Fruit fly (Drosophila melanogaster) whole organism, embryonic: ENCODE data around the gene Kr-h2.

Source experiments
- B-H1 ChIP-seq: fragments of 200-800 bp; sonication (Bioruptor generic); IDR thresholded peaks from 3 replicates; pipeline ENCODE4 v1.3.6; 2022; ENCODE audit warnings: missing biosample characterization, missing genetic modification characterization
- CG1024 ChIP-seq: fragments of 200-800 bp; sonication (Bioruptor generic); IDR thresholded peaks from 2 replicates; pipeline ENCODE4 v1.3.6; 2022; ENCODE audit warnings: missing biosample characterization, missing genetic modification characterization
- CG10321 ChIP-seq: fragments of 200-800 bp; sonication (Bioruptor generic); IDR thresholded peaks from 2 replicates; pipeline ENCODE4 v1.3.6; 2022; ENCODE audit warnings: missing biosample characterization, missing genetic modification characterization
- CG10543 ChIP-seq: fragments of 200-800 bp; sonication (Bioruptor generic); optimal IDR thresholded peaks from 3 replicates; lab custom pipeline; 2017; ENCODE audit warnings: missing biosample characterization, mild to moderate bottlenecking, missing genetic modification characterization, moderate library complexity
- CG11695 ChIP-seq: fragments of 200-800 bp; sonication (Bioruptor generic); IDR thresholded peaks from 3 replicates; pipeline ENCODE4 v1.3.6; 2022; ENCODE audit warnings: missing biosample characterization, missing genetic modification characterization
- CG13894 ChIP-seq: fragments of 200-800 bp; sonication (Bioruptor generic); optimal IDR thresholded peaks from 3 replicates; lab custom pipeline; 2018; ENCODE audit warnings: missing biosample characterization, mild to moderate bottlenecking, missing genetic modification characterization, moderate library complexity
- CG15696 ChIP-seq: fragments of 200-800 bp; sonication (Bioruptor generic); optimal IDR thresholded peaks from 2 replicates; lab custom pipeline; 2019; ENCODE audit warnings: missing biosample characterization, mild to moderate bottlenecking, missing genetic modification characterization, moderate library complexity
- CG17361 ChIP-seq: fragments of 200-800 bp; sonication (Bioruptor generic); IDR thresholded peaks from 3 replicates; pipeline ENCODE4 v1.3.6; 2022; ENCODE audit warnings: missing biosample characterization, missing genetic modification characterization
- CG18599 ChIP-seq: fragments of 200-800 bp; sonication (Bioruptor generic); optimal IDR thresholded peaks from 3 replicates; lab custom pipeline; 2017; ENCODE audit warnings: missing biosample characterization, missing genetic modification characterization, mild to moderate bottlenecking, moderate library complexity, missing genetic modification reagents
- CG18764 ChIP-seq: fragments of 200-800 bp; sonication (Bioruptor generic); optimal IDR thresholded peaks from 3 replicates; lab custom pipeline; 2016; ENCODE audit warnings: missing biosample characterization, missing genetic modification characterization
- CG31224 ChIP-seq: fragments of 200-800 bp; sonication (Bioruptor generic); IDR thresholded peaks from 2 replicates; pipeline ENCODE4 v1.3.6; 2022; ENCODE audit warnings: missing biosample characterization, missing genetic modification characterization
- CG3407 ChIP-seq: fragments of 200-800 bp; sonication (Bioruptor generic); optimal IDR thresholded peaks from 2 replicates; lab custom pipeline; 2018; ENCODE audit warnings: missing biosample characterization, mild to moderate bottlenecking, missing genetic modification characterization
- CG4854 ChIP-seq: fragments of 200-800 bp; sonication (Bioruptor generic); optimal IDR thresholded peaks from 2 replicates; lab custom pipeline; 2016; ENCODE audit warnings: missing biosample characterization, missing genetic modification characterization, inconsistent platforms
- CG5245 ChIP-seq: fragments of 200-800 bp; sonication (Bioruptor generic); optimal IDR thresholded peaks from 3 replicates; lab custom pipeline; 2016; ENCODE audit warnings: missing biosample characterization, missing genetic modification characterization
- CG6654 ChIP-seq: fragments of 200-800 bp; sonication (Bioruptor generic); optimal IDR thresholded peaks from 2 replicates; lab custom pipeline; 2017; ENCODE audit warnings: missing biosample characterization, mild to moderate bottlenecking, missing genetic modification characterization
- CG7928 ChIP-seq: fragments of 200-800 bp; sonication (Bioruptor generic); optimal IDR thresholded peaks from 2 replicates; lab custom pipeline; 2017; ENCODE audit warnings: missing biosample characterization, mild to moderate bottlenecking, missing genetic modification characterization
- CG8765 ChIP-seq: fragments of 200-800 bp; sonication (Bioruptor generic); IDR thresholded peaks from 2 replicates; pipeline ENCODE4 v1.3.6; 2022; ENCODE audit warnings: missing biosample characterization, missing genetic modification characterization
- CG8944 ChIP-seq: fragments of 200-800 bp; sonication (Bioruptor generic); optimal IDR thresholded peaks from 3 replicates; lab custom pipeline; 2016; ENCODE audit warnings: missing biosample characterization, missing genetic modification characterization
- CG9215 ChIP-seq: fragments of 200-800 bp; sonication (Bioruptor generic); IDR thresholded peaks from 2 replicates; pipeline ENCODE4 v1.3.6; 2022; ENCODE audit warnings: missing biosample characterization, missing genetic modification characterization
- CG9437 ChIP-seq: fragments of 200-800 bp; sonication (Bioruptor generic); optimal IDR thresholded peaks from 2 replicates; lab custom pipeline; 2018; ENCODE audit warnings: missing biosample characterization, mild to moderate bottlenecking, missing genetic modification characterization
- CG9797 ChIP-seq: fragments of 200-800 bp; sonication (Bioruptor generic); optimal IDR thresholded peaks from 3 replicates; lab custom pipeline; 2018; ENCODE audit warnings: missing biosample characterization, mild to moderate bottlenecking, missing genetic modification characterization
- Dip3 ChIP-seq: fragments of 200-800 bp; sonication (Bioruptor generic); optimal IDR thresholded peaks from 3 replicates; lab custom pipeline; 2016; ENCODE audit warnings: missing biosample characterization, missing genetic modification characterization
- Gsc ChIP-seq: fragments of 200-800 bp; sonication (Bioruptor generic); IDR thresholded peaks from 2 replicates; pipeline ENCODE4 v1.3.6; 2022; ENCODE audit warnings: missing biosample characterization, missing genetic modification characterization
- Hr78 ChIP-seq, 2 experiments: fragments of 200-800 bp in 1 of 2; fragments of >200 bp in 1 of 2; sonication (Bioruptor generic) in 1 of 2; optimal IDR thresholded peaks; 2 replicates each; lab custom pipeline; 2017 to 2019; ENCODE audit warnings: missing biosample characterization in 2 of 2, missing genetic modification characterization in 2 of 2, mild to moderate bottlenecking in 1 of 2, moderate library complexity in 1 of 2
- Nf-YC ChIP-seq: fragments of 200-800 bp; optimal IDR thresholded peaks from 3 replicates; lab custom pipeline; 2019; ENCODE audit warnings: missing biosample characterization, mild to moderate bottlenecking, missing genetic modification characterization, moderate library complexity
- Pdp1 ChIP-seq, 2 experiments: fragments of 200-800 bp; sonication (Bioruptor generic); optimal IDR thresholded peaks; 3 replicates each; lab custom pipeline; 2016; ENCODE audit warnings: missing biosample characterization in 2 of 2, missing genetic modification characterization in 2 of 2, mild to moderate bottlenecking in 1 of 2, moderate library complexity in 1 of 2
- Ptx1 ChIP-seq: fragments of 200-800 bp; sonication (Bioruptor generic); IDR thresholded peaks from 2 replicates; pipeline ENCODE4 v1.3.6; 2022; ENCODE audit warnings: missing biosample characterization, missing genetic modification characterization
- Scr ChIP-seq: fragments of 200-800 bp; sonication (Bioruptor generic); IDR thresholded peaks from 2 replicates; pipeline ENCODE4 v1.3.6; 2022; ENCODE audit warnings: missing biosample characterization, missing genetic modification characterization; ENCODE audit not compliant: partially characterized antibody
- Side ChIP-seq: fragments of 200-800 bp; sonication (Bioruptor generic); optimal IDR thresholded peaks from 2 replicates; lab custom pipeline; 2016; ENCODE audit warnings: missing biosample characterization, missing genetic modification characterization
- bcd ChIP-seq: fragments of 200-800 bp; sonication (Bioruptor generic); optimal IDR thresholded peaks from 2 replicates; lab custom pipeline; 2017; ENCODE audit warnings: missing biosample characterization, mild to moderate bottlenecking, missing genetic modification characterization
- dati ChIP-seq: fragments of 200-800 bp; sonication (Bioruptor generic); IDR thresholded peaks from 2 replicates; pipeline ENCODE4 v1.3.6; 2022; ENCODE audit warnings: missing biosample characterization, missing genetic modification characterization
- dmrt99B ChIP-seq: fragments of 200-800 bp; sonication (Bioruptor generic); optimal IDR thresholded peaks from 2 replicates; lab custom pipeline; 2018; ENCODE audit warnings: missing biosample characterization, mild to moderate bottlenecking, missing genetic modification characterization, moderate library complexity
- emc ChIP-seq: fragments of 200-800 bp; sonication (Bioruptor generic); optimal IDR thresholded peaks from 2 replicates; lab custom pipeline; 2016; ENCODE audit warnings: missing biosample characterization, missing genetic modification characterization
- exex ChIP-seq: fragments of 200-800 bp; sonication (Bioruptor generic); optimal IDR thresholded peaks from 4 replicates; lab custom pipeline; 2018; ENCODE audit warnings: missing biosample characterization, mild to moderate bottlenecking, missing genetic modification characterization, moderate library complexity
- grn ChIP-seq: fragments of 200-800 bp; sonication (Bioruptor generic); optimal IDR thresholded peaks from 3 replicates; lab custom pipeline; 2017; ENCODE audit warnings: missing biosample characterization, missing genetic modification characterization
- hb ChIP-seq: fragments of 200-800 bp; sonication (Bioruptor generic); IDR thresholded peaks from 3 replicates; pipeline ENCODE4 v1.3.6; 2022; ENCODE audit warnings: missing biosample characterization, missing genetic modification characterization; ENCODE audit not compliant: partially characterized antibody
- hkb ChIP-seq, 2 experiments: fragments of 200-800 bp in 1 of 2; fragments of >200 bp in 1 of 2; sonication (Bioruptor generic) in 1 of 2; IDR thresholded peaks in 1 of 2; optimal IDR thresholded peaks in 1 of 2; 2 replicates each; pipeline versions ENCODE4 v1.3.6 to Lab custom; 2017 to 2022; ENCODE audit warnings: missing biosample characterization in 1 of 2, missing genetic modification characterization in 1 of 2
- p53 ChIP-seq: fragments of 200-800 bp; sonication (Bioruptor generic); optimal IDR thresholded peaks from 2 replicates; lab custom pipeline; 2016; ENCODE audit warnings: missing biosample characterization, missing genetic modification characterization
- pan ChIP-seq, 4 experiments: fragments of >200 bp in 3 of 4; fragments of 200-800 bp in 1 of 4; sonication (Bioruptor generic) in 1 of 4; optimal IDR thresholded peaks in 3 of 4; IDR thresholded peaks in 1 of 4; 2 replicates each; pipeline versions ENCODE4 v1.3.6 to Lab custom; 2017 to 2022; ENCODE audit warnings: missing biosample characterization in 2 of 4, missing genetic modification characterization in 2 of 4, mixed read lengths in 1 of 4
- pzg ChIP-seq: fragments of 200-800 bp; sonication (Bioruptor generic); optimal IDR thresholded peaks from 3 replicates; lab custom pipeline; 2018; ENCODE audit warnings: missing biosample characterization, mild to moderate bottlenecking, missing genetic modification characterization, moderate library complexity
- repo ChIP-seq: fragments of 200-800 bp; sonication (Bioruptor generic); optimal IDR thresholded peaks from 2 replicates; lab custom pipeline; 2016; ENCODE audit warnings: missing biosample characterization, missing genetic modification characterization
- tio ChIP-seq: fragments of 200-800 bp; sonication (Bioruptor generic); optimal IDR thresholded peaks from 2 replicates; lab custom pipeline; 2017; ENCODE audit warnings: missing biosample characterization, missing genetic modification characterization, inconsistent platforms
- tx ChIP-seq: fragments of 200-800 bp; sonication (Bioruptor generic); optimal IDR thresholded peaks from 2 replicates; lab custom pipeline; 2016; ENCODE audit warnings: missing biosample characterization, missing genetic modification characterization
- zen ChIP-seq: fragments of 200-800 bp; sonication (Bioruptor generic); optimal IDR thresholded peaks from 3 replicates; lab custom pipeline; 2018; ENCODE audit warnings: missing biosample characterization, mild to moderate bottlenecking, missing genetic modification characterization, moderate library complexity

The Kr-h2 gene

DNA sequence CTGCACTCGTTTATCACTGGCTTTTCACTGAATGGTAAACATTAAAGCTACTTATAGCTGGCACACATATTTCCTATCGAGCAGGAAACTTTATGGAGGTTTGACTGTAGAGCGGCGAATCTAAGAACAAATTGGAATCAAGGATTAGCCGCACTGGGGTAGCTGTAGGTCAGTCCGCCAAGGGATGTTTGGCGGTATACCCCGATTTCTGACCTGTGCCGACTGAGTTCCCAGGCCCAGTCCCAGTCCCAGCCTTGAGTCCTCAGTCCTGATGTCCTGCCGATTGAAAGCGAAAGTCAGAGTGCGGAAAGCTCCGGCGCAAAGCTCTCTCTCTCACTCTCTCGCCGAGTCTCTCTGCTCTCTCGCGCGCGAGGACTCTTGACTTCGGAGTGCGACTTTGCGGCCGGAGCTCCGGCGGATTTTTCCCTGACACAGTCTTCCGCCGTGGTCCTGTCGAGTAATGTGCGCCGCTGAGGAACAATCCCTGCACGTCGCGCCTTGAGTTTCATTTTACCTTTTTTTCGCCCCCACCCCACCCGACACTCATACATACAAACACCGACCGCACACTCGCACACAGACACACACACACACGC, 16.8 kb upstream of the Kr-h2 start, which contains the start of gene CG13995 (continued):
- no peak for TF ChIP-seq CG9215 (GFP tag; lab: Robert Waterston, UW)
- TF ChIP-seq pzg (GFP tag; lab: Kevin White, UChicago): no peak
- no peak for TF ChIP-seq Side (GFP tag; lab: Kevin White, UChicago)
- no peak for TF ChIP-seq CG18764 (GFP tag; lab: Kevin White, UChicago)
- no peak for TF ChIP-seq CG9437 (GFP tag; lab: Kevin White, UChicago)
- no peak for TF ChIP-seq CG4854 (GFP tag; lab: Kevin White, UChicago)
- TF ChIP-seq CG10321 (GFP tag; lab: Robert Waterston, UW): no peak
- no peak for TF ChIP-seq pan (optimal IDR thresholded peaks at IDR 0.05; lab: Kevin White, UChicago)
- TF ChIP-seq pan (GFP tag; optimal IDR thresholded peaks at IDR 0.05 in 1 of 2, IDR thresholded peaks at IDR 0.05 in 1 of 2): no peak
- TF ChIP-seq dmrt99B: no peak
- peak; percentile 7 for TF ChIP-seq CG18599
- no peak for TF ChIP-seq CG8765

dm6 chr2L:6060210-6060609, 10.6 kb upstream of the Kr-h2 start, which contains the start of gene CG34180:
CG34180 (plus strand) TSS chr2L:6060510.
- TF ChIP-seq Pdp1 (GFP tag; optimal IDR thresholded peaks at IDR 0.05; lab: Kevin White, UChicago) (peak in 1 of 2 experiments; percentile 17), CG1024 (no peak)
- TF ChIP-seq, all 482 proteins: peak for 1

DNA sequence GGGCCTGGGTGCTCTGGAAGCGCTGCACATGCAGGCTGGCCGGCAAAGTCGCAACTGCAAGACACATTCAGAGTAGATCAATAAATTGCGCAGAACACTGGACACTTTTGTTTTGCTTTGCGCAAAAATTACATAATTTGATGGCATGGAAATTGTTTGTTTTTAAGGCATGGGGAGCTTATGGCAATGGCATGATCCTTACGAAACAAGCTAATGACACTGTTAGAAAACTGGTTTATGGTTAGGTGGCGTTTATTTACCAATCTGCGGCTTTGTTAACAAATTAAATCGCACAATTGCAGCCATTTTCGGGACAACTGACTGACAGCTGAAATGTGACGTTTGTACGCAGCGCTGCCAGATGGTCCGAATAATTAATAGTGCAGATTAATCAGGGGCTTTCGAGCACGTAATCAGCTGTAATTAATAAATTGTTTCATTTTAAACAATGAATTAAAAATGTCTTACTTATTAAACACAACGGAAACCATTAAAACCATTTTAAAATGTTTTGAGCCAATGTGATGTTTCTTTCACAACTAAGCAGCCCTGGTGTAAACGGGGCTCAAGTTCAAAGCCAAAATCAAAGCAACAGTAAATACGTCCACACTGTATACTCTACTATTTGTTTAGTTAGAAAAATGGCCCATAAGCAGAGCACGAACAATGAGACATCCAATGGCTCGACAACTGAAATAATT, 8.3 kb upstream of the Kr-h2 start, which contains the start of the genes ND-51 and CG13994:
Gene ND-51 (minus strand): TSS at position 376 of the 701 bp plus-strand sequence.
Gene CG13994 (plus strand): TSS at position 608 of the 701 bp plus-strand sequence.
- TF ChIP-seq Hr78 (GFP tag; optimal IDR thresholded peaks at IDR 0.05; lab: Kevin White, UChicago) (peak in 1 of 2 experiments; percentile 38), CG5245 (GFP tag; lab: Kevin White, UChicago) (peak; percentile 85), p53 (GFP tag; lab: Kevin White, UChicago) (peak; percentile 72), CG13894 (tag; lab: Kevin White, UChicago) (peak; percentile 78), Nf-YC (tag; lab: Kevin White, UChicago) (peak; percentile 77), exex (tag; lab: Kevin White, UChicago) (peak; percentile 73), bcd (GFP tag; lab: Kevin White, UChicago) (peak; percentile 86), Scr (GFP tag; lab: Robert Waterston, UW) (peak; percentile 44; the same call in 1 of the 2 replicates), CG18599 (peak; percentile 86), CG6654 (GFP tag; lab: Kevin White, UChicago) (peak; percentile 3), CG3407 (GFP tag; lab: Kevin White, UChicago) (peak; percentile 39), emc (GFP tag; lab: Kevin White, UChicago) (peak; percentile 60), tx (peak; percentile 88), CG9797 (peak; percentile 83), CG11695 (GFP tag; lab: Robert Waterston, UW) (peak; percentile 67), dati (GFP tag; lab: Robert Waterston, UW) (0 out of 2 replicates have a peak, but pooled peaks have one; percentile 42), CG17361 (GFP tag; lab: Robert Waterston, UW) (peak; percentile 82; the same call in 2 of the 3 replicates), Gsc (GFP tag; lab: Robert Waterston, UW) (peak; percentile 25; the same call in 1 of the 2 replicates), Ptx1 (GFP tag; lab: Robert Waterston, UW) (peak; percentile 88), hkb (optimal IDR thresholded peaks at IDR 0.05; lab: Kevin White, UChicago) (no peak), hkb (GFP tag; IDR thresholded peaks at IDR 0.05; lab: Robert Waterston, UW) (peak; percentile 84), B-H1 (peak; percentile 70), CG7928 (GFP tag; lab: Kevin White, UChicago) (no peak), Dip3 (GFP tag; lab: Kevin White, UChicago) (peak; percentile 88), CG15696 (tag; lab: Kevin White, UChicago) (peak; percentile 83), grn (GFP tag; lab: Kevin White, UChicago) (no peak), CG8944 (GFP tag; lab: Kevin White, UChicago) (peak; percentile 70), CG10543 (peak; percentile 88), CG31224 (GFP tag; lab: Robert Waterston, UW) (peak; percentile 57), hb (GFP tag; lab: Robert Waterston, UW) (no peak), repo (GFP tag; lab: Kevin White, UChicago) (peak; percentile 78), tio (no peak), zen (tag; lab: Kevin White, UChicago) (peak; percentile 88)
